Worm (Caenorhabditis elegans) whole organism, dauer: ENCODE data around the gene K09G1.2.

Experiments
- unc-62 ChIP-seq: sonication (generic microtip); optimal IDR thresholded peaks from 2 replicates; lab custom pipeline; 2017; ENCODE audit warnings: missing biosample characterization, missing genetic modification reagents, missing genetic modification characterization

The K09G1.2 gene

DNA sequence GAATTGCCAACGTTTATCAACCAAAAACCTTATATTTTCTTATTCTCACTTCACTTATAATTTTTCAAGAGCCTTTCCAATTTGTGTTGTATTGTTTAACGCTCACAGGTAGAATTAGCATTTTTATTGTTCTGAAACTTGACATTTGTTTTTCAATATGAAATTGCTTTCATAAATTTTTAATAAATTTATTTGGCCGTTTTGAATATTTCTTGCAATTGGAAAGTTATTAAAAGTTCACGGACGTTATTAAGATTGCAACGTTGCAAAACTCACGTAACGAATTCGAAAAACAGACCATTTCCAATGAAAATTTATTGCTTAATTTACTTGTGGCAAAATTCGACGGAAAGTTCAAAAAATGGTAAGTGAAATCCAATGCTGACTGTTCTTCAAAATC is at the start of gene K09G1.2:
Gene K09G1.2 (plus strand): TSS at position 301 of the 400 bp plus-strand sequence.
- no peak for TF ChIP-seq unc-62 (GFP tag; lab: Kevin White, UChicago)

DNA sequence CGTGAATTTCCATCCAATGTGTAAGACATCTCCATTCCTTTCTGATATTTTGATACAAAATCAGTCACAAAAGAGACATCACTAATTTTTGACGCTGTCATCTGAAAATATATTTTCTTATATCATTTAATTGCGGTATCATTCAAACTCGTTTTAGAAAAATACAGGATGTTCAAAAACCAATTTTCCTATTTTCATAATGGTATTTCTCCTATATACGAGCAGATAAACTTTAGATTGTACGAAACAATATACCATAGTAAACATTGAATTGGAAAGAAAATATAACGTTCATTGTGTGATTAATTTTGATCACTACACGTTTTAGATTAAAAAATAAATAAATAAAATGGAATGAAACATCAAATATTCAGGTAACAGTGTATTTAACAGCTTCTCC is 48.9 kb upstream of the K09G1.2 start, which contains the start of gene C50F4.16:
Gene C50F4.16 (minus strand): TSS at position 101 of the 400 bp plus-strand sequence.
- TF ChIP-seq unc-62 (GFP tag; lab: Kevin White, UChicago), result no peak

ce11 chrV:9544176-9544632 is 46.2 kb upstream of the K09G1.2 start, which contains the start of gene mdf-1:
mdf-1 (minus strand) TSS chrV:9544226.
- TF ChIP-seq unc-62 (GFP tag; lab: Kevin White, UChicago), result no peak

- TF ChIP-seq unc-62 (GFP tag; lab: Kevin White, UChicago), result no peak
Observed at ce11 chrV:9545238-9545709, 45.1 kb upstream of the K09G1.2 start, which contains the start of the genes his-35 and his-41. his-35 (minus strand) TSS chrV:9545288. his-41 (plus strand) TSS chrV:9545536.

DNA sequence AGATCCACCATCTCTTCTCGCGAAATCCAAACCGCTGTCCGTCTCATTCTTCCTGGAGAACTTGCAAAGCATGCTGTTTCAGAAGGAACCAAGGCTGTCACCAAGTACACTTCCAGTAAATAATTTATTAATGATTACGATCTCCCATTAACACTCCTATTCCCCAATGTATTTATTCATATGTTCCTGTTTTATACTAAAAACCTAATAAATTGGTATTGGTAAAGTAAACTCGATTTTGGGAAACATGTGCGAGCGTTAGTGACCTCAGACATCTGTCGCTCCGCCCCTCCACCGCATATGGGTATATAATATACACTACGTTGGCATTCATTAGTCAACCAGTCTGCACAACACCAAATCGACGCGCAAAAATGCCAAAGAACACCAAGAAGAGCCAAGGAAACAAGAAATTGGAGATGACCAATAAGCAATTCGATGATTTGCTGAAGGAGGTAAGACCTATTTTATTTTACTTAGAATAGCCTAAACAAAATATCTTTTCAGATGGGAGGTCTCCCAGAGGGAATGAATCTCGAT is 44.3 kb upstream of the K09G1.2 start, which contains the start of gene C50F4.6:
Gene C50F4.6 (plus strand): TSS at position 51 of the 540 bp plus-strand sequence.
- no peak for TF ChIP-seq unc-62 (GFP tag; lab: Kevin White, UChicago)

DNA sequence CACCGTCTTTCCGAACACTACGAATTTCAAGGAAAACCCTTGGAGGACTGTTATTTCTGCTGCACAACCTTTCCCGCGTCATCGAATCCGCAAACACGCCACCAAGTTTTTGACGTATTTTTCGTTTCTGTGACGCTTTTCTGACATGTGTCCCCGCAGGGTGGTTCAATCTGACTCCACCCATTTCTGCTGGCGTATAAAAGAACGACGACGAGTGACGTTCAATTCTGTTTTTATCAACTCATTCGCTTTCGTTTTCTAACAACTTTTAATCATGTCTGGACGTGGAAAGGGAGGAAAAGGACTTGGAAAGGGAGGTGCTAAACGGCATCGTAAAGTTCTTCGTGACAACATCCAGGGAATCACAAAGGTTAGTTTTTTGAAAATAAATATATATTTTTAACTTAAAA is 43.6 kb upstream of the K09G1.2 start, which contains the start of gene his-37:
Gene his-37 (plus strand): TSS at position 246 of the 410 bp plus-strand sequence.
- TF ChIP-seq unc-62 (GFP tag; lab: Kevin White, UChicago), result no peak

ce11 chrV:9549459-9549858 is 41.0 kb upstream of the K09G1.2 start, which contains the start of gene nstp-10:
nstp-10 (minus strand) TSS chrV:9549836.
- TF ChIP-seq unc-62 (GFP tag; lab: Kevin White, UChicago), result no peak

- TF ChIP-seq unc-62 (GFP tag; lab: Kevin White, UChicago), result no peak
Observed at ce11 chrV:9550313-9550712, 40.1 kb upstream of the K09G1.2 start, which contains the start of gene ehbp-1. ehbp-1 (plus strand) TSS chrV:9550644.

- no peak for TF ChIP-seq unc-62 (GFP tag; lab: Kevin White, UChicago)
Observed at ce11 chrV:9556668-9557067, 33.7 kb upstream of the K09G1.2 start.

- no peak for TF ChIP-seq unc-62 (GFP tag; lab: Kevin White, UChicago)
Observed at ce11 chrV:9561624-9562179, 28.7 kb upstream of the K09G1.2 start, which contains the start of gene rgef-1. rgef-1 (minus strand) TSS chrV:9561674.

DNA sequence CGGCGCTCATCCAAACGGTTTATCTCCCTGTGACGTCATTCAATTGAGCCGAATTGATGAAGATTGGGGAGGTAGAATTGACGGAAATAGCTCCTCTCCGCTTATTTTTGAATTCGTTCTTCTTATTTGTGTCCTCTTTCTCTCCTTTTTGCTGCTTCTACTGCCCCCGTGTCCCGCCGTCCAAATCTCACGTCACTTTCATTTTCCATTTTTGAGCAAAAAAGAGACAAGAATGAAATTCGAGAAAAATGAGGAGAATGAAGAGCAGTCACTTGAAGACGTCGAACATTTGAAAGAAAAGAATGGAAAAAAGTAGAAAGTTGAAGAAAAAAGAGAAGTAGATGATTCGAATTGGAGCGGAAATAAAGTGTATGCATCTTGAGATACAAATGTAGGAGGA is 26.8 kb upstream of the K09G1.2 start:
- no peak for TF ChIP-seq unc-62 (GFP tag; lab: Kevin White, UChicago)

DNA sequence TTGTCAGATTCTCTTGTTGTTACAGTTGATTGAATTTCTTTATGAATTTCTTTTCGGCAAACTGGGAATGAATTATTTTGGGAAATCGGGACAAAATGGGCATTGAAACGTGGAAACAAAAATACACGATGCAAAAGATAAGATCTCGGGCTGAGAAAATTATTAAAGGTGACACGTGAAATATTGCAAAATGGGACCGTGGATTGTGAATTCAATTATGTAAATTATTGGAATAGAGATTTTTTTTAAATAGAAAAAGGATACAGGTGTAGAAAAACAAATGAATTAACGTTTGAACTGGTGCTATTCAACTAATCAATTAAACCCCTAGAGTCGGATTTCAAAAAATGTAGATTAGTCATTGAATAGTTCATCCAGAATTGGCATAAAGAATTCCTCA is 21.7 kb upstream of the K09G1.2 start, which contains the start of gene F25B3.4:
Gene F25B3.4 (minus strand): TSS at position 101 of the 400 bp plus-strand sequence.
- no peak for TF ChIP-seq unc-62 (GFP tag; lab: Kevin White, UChicago)

DNA sequence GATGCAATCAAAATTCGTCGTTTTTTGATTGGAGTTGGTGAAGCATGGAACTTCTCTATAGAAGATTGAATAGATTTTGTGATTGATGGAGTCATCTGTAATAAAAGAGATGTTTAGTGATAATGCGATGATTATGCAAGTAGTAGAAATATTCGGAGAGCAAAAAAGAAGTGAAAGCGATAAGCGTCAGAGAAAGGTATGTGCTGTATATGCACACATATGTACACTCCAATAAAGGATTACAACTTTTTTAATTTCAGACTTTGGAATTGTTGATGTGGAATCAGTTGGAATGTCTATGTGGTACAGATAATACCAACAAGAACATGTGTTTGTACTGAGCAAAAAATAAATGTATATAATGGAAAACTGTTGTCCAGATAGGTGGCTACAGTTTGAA is 20.2 kb upstream of the K09G1.2 start, which contains the start of gene F25B3.5:
Gene F25B3.5 (minus strand): TSS at position 101 of the 400 bp plus-strand sequence.
- no peak for TF ChIP-seq unc-62 (GFP tag; lab: Kevin White, UChicago)

- no peak for TF ChIP-seq unc-62 (GFP tag; lab: Kevin White, UChicago)
Observed at ce11 chrV:9571056-9571455, 19.4 kb upstream of the K09G1.2 start.

- TF ChIP-seq unc-62 (GFP tag; lab: Kevin White, UChicago), result no peak
Observed at ce11 chrV:9571673-9572072, 18.7 kb upstream of the K09G1.2 start.

DNA sequence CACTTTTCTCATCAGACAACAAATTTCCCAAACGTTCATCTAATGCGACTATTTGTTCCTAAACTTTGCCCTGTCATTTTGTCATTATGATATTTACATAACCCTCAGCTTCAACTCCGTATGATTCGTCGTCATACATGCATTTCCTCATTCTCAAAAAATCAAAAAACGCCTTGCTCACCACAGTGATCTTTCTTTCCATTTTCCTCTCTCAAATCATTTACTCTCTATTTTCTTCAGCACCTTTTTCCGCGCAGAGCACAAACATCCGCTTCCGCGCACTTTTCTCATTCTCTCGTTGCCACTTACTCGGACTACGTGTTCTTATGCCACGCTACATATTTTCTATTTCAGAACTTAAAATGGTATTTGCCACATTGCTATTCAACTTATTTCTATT is 13.4 kb upstream of the K09G1.2 start, which contains the start of gene F25B3.2:
Gene F25B3.2 (plus strand): TSS at position 301 of the 400 bp plus-strand sequence.
- no peak for TF ChIP-seq unc-62 (GFP tag; lab: Kevin White, UChicago)
